Worm (Caenorhabditis elegans) whole organism, L1 larva: Measurements from ENCODE around the gene din-1.

ENCODE experiments used
- aly-2 ChIP-seq: fragments of 150-350 bp; optimal IDR thresholded peaks from 2 replicates; lab custom pipeline; 2014; ENCODE audit warnings: missing biosample characterization, missing genetic modification characterization
- blmp-1 ChIP-seq: fragments of 150-350 bp; optimal IDR thresholded peaks from 2 replicates; lab custom pipeline; 2014; ENCODE audit warnings: missing biosample characterization, missing genetic modification characterization
- dpl-1 ChIP-seq, 3 experiments: fragments of 150-350 bp in 2 of 3; sonication (generic microtip) in 1 of 3; optimal IDR thresholded peaks; 2 replicates each; lab custom pipeline; 2014 to 2017; ENCODE audit warnings: missing biosample characterization in 3 of 3, missing genetic modification characterization in 3 of 3, missing genetic modification reagents in 3 of 3
- efl-1 ChIP-seq, 4 experiments: fragments of 150-350 bp; optimal IDR thresholded peaks in 3 of 4; peaks in 1 of 4; 1 replicate in 1 of 4; 2 replicates in 3 of 4; lab custom pipeline; 2014; ENCODE audit warnings: missing biosample characterization in 2 of 4, missing genetic modification characterization in 2 of 4, missing genetic modification reagents in 2 of 4
- elt-2 ChIP-seq: sonication (generic microtip); optimal IDR thresholded peaks from 2 replicates; lab custom pipeline; 2016; ENCODE audit warnings: missing genetic modification characterization, mild to moderate bottlenecking, inconsistent platforms, missing compliant biosample characterization, missing genetic modification reagents
- elt-3 ChIP-seq, 6 experiments: fragments of 150-350 bp in 1 of 6; sonication (generic microtip); optimal IDR thresholded peaks; 2 replicates each; lab custom pipeline; 2017 to 2018; ENCODE audit warnings: missing biosample characterization in 6 of 6, missing genetic modification characterization in 6 of 6, inconsistent platforms in 1 of 6
- ets-5 ChIP-seq: fragments of 200-800 bp; sonication (Bioruptor generic); IDR thresholded peaks from 2 replicates; pipeline ENCODE4 v1.3.6; 2022; ENCODE audit warnings: missing genetic modification characterization, missing compliant biosample characterization
- fkh-8 ChIP-seq: sonication (generic microtip); optimal IDR thresholded peaks from 2 replicates; lab custom pipeline; 2016; ENCODE audit warnings: mild to moderate bottlenecking, missing genetic modification characterization, missing compliant biosample characterization
- hpl-2 ChIP-seq: fragments of 150-350 bp; optimal IDR thresholded peaks from 2 replicates; lab custom pipeline; 2014; ENCODE audit warnings: missing biosample characterization, missing genetic modification reagents, missing genetic modification characterization
- irx-1 ChIP-seq: sonication (generic microtip); optimal IDR thresholded peaks from 2 replicates; lab custom pipeline; 2016; ENCODE audit warnings: missing genetic modification characterization, missing compliant biosample characterization
- lin-14 ChIP-seq: fragments of 200-800 bp; sonication (Bioruptor generic); optimal IDR thresholded peaks from 2 replicates; lab custom pipeline; 2018; ENCODE audit warnings: mild to moderate bottlenecking, missing genetic modification characterization, moderate library complexity, missing compliant biosample characterization
- lin-15B ChIP-seq: fragments of 150-350 bp; sonication (generic microtip); optimal IDR thresholded peaks from 3 replicates; lab custom pipeline; 2014; ENCODE audit warnings: missing biosample characterization, missing genetic modification characterization
- lin-35 ChIP-seq, 2 experiments: fragments of 150-350 bp; optimal IDR thresholded peaks; 2 replicates each; lab custom pipeline; 2014; ENCODE audit warnings: missing biosample characterization in 2 of 2, missing genetic modification characterization in 2 of 2, missing genetic modification reagents in 2 of 2
- lsy-2 ChIP-seq, 2 experiments: fragments of 150-350 bp; optimal IDR thresholded peaks; 2 replicates each; lab custom pipeline; 2014; ENCODE audit warnings: missing biosample characterization in 2 of 2, missing genetic modification characterization in 2 of 2
- mdl-1 ChIP-seq, 2 experiments: fragments of 150-350 bp; optimal IDR thresholded peaks; 2 replicates each; lab custom pipeline; 2014 to 2017; ENCODE audit warnings: missing biosample characterization in 2 of 2, missing genetic modification characterization in 2 of 2, inconsistent platforms in 1 of 2
- nhr-12 ChIP-seq: sonication (generic microtip); optimal IDR thresholded peaks from 2 replicates; lab custom pipeline; 2017; ENCODE audit warnings: missing biosample characterization, missing genetic modification characterization
- nhr-19 ChIP-seq: fragments of 200-800 bp; sonication (Bioruptor generic); conservative IDR thresholded peaks from 2 replicates; pipeline ENCODE4 v1.3.6; 2022; ENCODE audit warnings: missing genetic modification characterization, missing compliant biosample characterization
- nhr-20 ChIP-seq: sonication (generic microtip); optimal IDR thresholded peaks from 2 replicates; lab custom pipeline; 2016; ENCODE audit warnings: mild to moderate bottlenecking, missing genetic modification characterization, missing compliant biosample characterization
- nhr-28 ChIP-seq: fragments of 150-350 bp; optimal IDR thresholded peaks from 2 replicates; lab custom pipeline; 2014; ENCODE audit warnings: missing biosample characterization, missing genetic modification characterization
- nhr-47 ChIP-seq: sonication (generic microtip); optimal IDR thresholded peaks from 2 replicates; lab custom pipeline; 2016; ENCODE audit warnings: mild to moderate bottlenecking, missing genetic modification characterization, moderate library complexity, missing compliant biosample characterization
- nhr-71 ChIP-seq: sonication (generic microtip); optimal IDR thresholded peaks from 2 replicates; lab custom pipeline; 2016; ENCODE audit warnings: mild to moderate bottlenecking, missing genetic modification characterization, moderate library complexity, missing compliant biosample characterization
- nhr-85 ChIP-seq: sonication (generic microtip); peaks from one replicate; lab custom pipeline; 2016; ENCODE audit warnings: missing genetic modification characterization, inconsistent platforms, missing compliant biosample characterization
- pqm-1 ChIP-seq: sonication (generic microtip); optimal IDR thresholded peaks from 3 replicates; lab custom pipeline; 2017; ENCODE audit warnings: missing biosample characterization, missing genetic modification characterization
- skn-1 ChIP-seq: fragments of 150-350 bp; optimal IDR thresholded peaks from 2 replicates; lab custom pipeline; 2014; ENCODE audit warnings: missing biosample characterization, missing genetic modification characterization
- snu-23 ChIP-seq: sonication (generic microtip); optimal IDR thresholded peaks from 2 replicates; lab custom pipeline; 2016; ENCODE audit warnings: missing genetic modification characterization, missing compliant biosample characterization
- tlp-1 ChIP-seq: fragments of 150-350 bp; optimal IDR thresholded peaks from 2 replicates; lab custom pipeline; 2014; ENCODE audit warnings: missing biosample characterization, missing genetic modification characterization
- zip-4 ChIP-seq: fragments of 200-800 bp; sonication (Bioruptor generic); optimal IDR thresholded peaks from 2 replicates; lab custom pipeline; 2018; ENCODE audit warnings: mild to moderate bottlenecking, missing genetic modification characterization, moderate library complexity, missing compliant biosample characterization
- ztf-4 ChIP-seq: fragments of 150-350 bp; optimal IDR thresholded peaks from 2 replicates; lab custom pipeline; 2014; ENCODE audit warnings: missing biosample characterization, missing genetic modification characterization

Gene din-1

DNA sequence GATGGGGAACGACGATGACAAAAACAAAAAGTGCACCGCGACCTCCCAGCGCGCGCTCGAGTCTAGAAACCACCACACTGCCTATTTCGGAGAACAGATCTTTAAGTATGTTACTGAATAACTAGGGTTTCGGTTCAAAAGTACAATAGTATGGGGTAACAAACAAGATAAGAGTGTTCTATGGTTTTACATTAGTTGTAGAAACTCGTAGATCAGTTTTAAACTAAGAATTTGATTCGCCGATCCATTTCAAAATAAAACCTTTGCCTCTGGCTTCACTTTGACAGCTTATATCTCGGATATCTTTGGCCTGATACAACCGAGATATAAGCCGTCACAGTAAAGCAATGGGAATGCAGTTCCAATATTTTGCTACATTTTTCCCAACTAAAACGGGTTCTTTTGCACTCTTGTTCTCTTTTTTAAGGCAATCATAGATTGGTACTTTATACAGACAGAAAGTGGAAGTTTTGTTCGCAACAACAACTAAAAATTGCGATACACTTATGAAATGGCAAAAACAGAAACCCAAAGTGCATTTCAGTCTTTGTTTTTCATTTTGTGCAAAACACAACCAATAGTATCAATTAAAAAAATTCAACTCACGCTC is 17.0 kb downstream of the din-1 start:
- no peak for TF ChIP-seq efl-1 (optimal IDR thresholded peaks at IDR 0.05; lab: Kevin White, UChicago)
- TF ChIP-seq efl-1 (GFP tag; optimal IDR thresholded peaks at IDR 0.05 in 1 of 2; lab: Kevin White, UChicago), result peak in 1 of 2 experiments; percentile 58
- no peak for TF ChIP-seq irx-1
- no peak for TF ChIP-seq lin-15B
- no peak for TF ChIP-seq nhr-12 (tag; lab: Kevin White, UChicago)

DNA sequence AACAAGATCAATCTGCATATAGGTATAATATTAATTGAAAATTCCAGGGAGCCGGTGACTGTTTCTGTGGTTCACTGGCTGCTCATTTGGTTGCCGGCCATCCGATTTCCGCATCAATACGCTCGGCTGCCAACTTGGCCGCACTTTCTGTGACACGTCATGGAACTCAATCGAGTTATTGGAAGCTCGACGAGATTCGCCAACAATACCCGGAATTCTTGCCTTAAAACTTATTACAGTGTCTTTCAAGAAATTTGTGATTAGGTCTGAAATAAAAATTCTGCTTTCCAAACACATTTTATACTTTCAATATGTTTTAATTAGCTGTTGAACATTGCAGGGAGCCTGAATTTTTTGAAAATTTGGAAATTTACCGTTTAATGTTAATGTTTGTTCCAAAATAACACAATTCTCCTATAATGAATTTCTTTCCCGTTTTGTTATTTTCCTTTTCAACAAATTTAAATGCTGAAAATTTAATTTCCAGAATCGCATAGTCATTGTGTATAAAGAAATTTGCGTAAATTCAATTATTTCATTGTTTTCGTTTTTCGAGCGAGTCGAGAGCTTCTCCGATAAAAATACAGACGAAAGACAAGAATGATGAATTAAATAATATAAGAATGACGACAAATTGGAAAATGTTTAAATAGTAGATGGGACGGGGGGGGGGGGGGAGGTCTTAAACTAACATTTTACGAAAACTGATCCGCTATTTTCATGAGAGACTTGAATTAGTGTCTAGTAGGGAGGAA is 19.1 kb downstream of the din-1 start:
- TF ChIP-seq ets-5, result no peak
- TF ChIP-seq aly-2 (tag; lab: Kevin White, UChicago), result peak; percentile 61
- no peak for TF ChIP-seq nhr-19
- peak; percentile 36 for TF ChIP-seq fkh-8 (tag; lab: Kevin White, UChicago)

DNA sequence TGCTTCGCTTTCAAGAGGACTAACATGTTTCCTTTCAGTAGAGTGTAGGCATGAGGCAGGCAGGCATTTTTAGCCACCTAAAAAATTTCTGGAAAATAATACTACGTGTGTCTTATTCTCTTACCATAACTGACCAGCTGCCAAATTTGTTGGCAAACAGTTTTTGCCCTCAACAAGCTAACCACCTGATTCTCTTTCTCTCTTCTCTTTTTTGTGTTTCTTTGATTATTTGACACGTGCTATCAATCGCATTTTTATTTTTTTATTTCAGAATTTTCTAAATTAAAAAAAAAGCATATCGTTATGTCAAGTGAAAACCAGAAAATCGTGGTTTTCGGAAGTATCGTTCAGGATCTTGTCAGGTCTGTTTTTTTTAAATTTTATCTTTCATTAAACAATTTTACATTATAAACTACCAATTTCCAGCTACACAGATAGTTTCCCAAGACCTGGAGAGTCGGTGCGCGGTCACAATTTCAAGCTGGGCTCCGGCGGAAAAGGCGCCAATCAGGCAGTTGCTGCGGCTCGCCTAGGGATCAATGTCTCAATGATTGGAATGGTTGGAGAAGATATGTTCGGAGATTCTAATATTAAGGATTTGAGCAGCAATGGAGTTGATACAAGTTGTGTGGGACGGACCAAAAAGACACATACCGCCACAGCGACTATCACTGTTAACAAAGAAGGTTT is 21.2 kb downstream of the din-1 start, which contains the start of gene F07A11.5:
TSS of gene F07A11.5 (plus strand) at position 267 of the 690 bp plus-strand sequence.
- TF ChIP-seq efl-1 (optimal IDR thresholded peaks at IDR 0.05; lab: Kevin White, UChicago), result no peak
- TF ChIP-seq efl-1 (GFP tag; optimal IDR thresholded peaks at IDR 0.05 in 1 of 2; lab: Kevin White, UChicago), result peak in 1 of 2 experiments; percentile 52
- TF ChIP-seq nhr-47, result no peak

DNA sequence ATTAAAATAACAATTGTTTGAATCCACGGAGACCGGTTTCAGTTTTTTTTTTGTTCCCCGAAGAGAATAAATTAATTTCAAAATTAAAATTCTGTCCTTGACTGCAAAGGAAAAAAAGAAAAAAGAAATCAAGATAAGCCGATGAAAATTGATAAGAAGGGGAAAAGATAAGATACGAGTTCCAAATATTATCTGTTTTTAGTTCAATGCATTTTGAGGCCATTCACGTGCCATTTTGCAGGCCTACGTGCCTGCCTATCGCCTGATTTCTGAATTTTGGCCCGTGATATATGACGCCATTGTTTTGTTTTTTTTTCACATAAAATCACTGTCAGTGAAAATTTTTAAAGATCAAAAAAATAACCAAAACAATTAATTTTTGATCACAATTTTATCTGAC is 21.9 kb downstream of the din-1 start:
- TF ChIP-seq hpl-2 (GFP tag; lab: Kevin White, UChicago) (no peak), tlp-1 (tag; lab: Kevin White, UChicago) (peak; percentile 55), pqm-1 (tag; lab: Kevin White, UChicago) (peak; percentile 18), nhr-71 (peak; percentile 23), elt-3 (tag; optimal IDR thresholded peaks at IDR 0.05; lab: Kevin White, UChicago) (peak in 5 of 6 experiments; percentile 62 to 99 (median 75)), blmp-1 (peak; percentile 50), nhr-85 (tag; lab: Kevin White, UChicago) (peak; percentile 72), elt-2 (tag; lab: Kevin White, UChicago) (peak; percentile 80), dpl-1 (GFP tag; optimal IDR thresholded peaks at IDR 0.05; lab: Kevin White, UChicago) (no peak), skn-1 (tag; lab: Kevin White, UChicago) (no peak), nhr-20 (tag; lab: Kevin White, UChicago) (peak; percentile 40), lin-14 (GFP tag; lab: Kevin White, UChicago) (peak; percentile 45), mdl-1 (tag; optimal IDR thresholded peaks at IDR 0.05; lab: Kevin White, UChicago) (peak in 1 of 2 experiments; percentile 10), ztf-4 (no peak), lin-35 (GFP tag; optimal IDR thresholded peaks at IDR 0.05; lab: Kevin White, UChicago) (peak in 1 of 2 experiments; percentile 44), lsy-2 (tag; optimal IDR thresholded peaks at IDR 0.05; lab: Kevin White, UChicago) (peak in 1 of 2 experiments; percentile 20)

DNA sequence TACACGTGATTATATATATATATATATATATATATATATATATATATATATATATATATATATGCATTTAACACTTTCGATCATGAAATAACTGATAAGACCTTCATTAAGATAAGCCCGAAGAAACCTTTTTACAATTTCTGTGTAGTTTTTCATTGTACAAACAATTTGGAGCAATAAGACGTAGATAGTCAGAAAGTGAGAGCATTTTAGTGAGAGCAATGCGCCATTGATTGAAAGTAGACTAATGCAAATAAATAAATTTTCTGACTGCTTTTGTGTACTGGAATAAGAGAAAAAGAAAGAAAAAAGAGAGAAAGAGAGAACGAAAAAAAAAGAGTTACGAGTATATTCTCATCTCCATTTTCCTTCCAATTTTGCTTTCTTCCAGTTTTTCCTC is 28.8 kb downstream of the din-1 start:
- peak; percentile 0 for TF ChIP-seq lin-14 (GFP tag; lab: Kevin White, UChicago)
- TF ChIP-seq zip-4 (GFP tag; lab: Kevin White, UChicago), result no peak
- TF ChIP-seq snu-23 (GFP tag; lab: Kevin White, UChicago), result no peak
- peak in 1 of 2 experiments; percentile 2 for TF ChIP-seq lin-35 (GFP tag; optimal IDR thresholded peaks at IDR 0.05; lab: Kevin White, UChicago)
- no peak for TF ChIP-seq nhr-28 (tag; lab: Kevin White, UChicago)
- TF ChIP-seq elt-2 (tag; lab: Kevin White, UChicago), result peak; percentile 74
- TF ChIP-seq efl-1 (optimal IDR thresholded peaks at IDR 0.05; lab: Kevin White, UChicago), result no peak
- TF ChIP-seq efl-1 (GFP tag; optimal IDR thresholded peaks at IDR 0.05 in 1 of 2; lab: Kevin White, UChicago), result peak in 1 of 2 experiments; percentile 64
